Worm (Caenorhabditis elegans) whole organism, late embryonic: Measurements from ENCODE around the gene tag-342.

Source experiments
- C08G9.2 ChIP-seq: sonication (generic microtip); optimal IDR thresholded peaks from 2 replicates; lab custom pipeline; 2016; ENCODE audit warnings: mild to moderate bottlenecking, missing genetic modification characterization, moderate library complexity, missing compliant biosample characterization
- C38D4.7 ChIP-seq: fragments of 200-800 bp; sonication (Bioruptor generic); optimal IDR thresholded peaks from 2 replicates; lab custom pipeline; 2018; ENCODE audit warnings: mild to moderate bottlenecking, missing genetic modification characterization, moderate library complexity, missing compliant biosample characterization
- F13H6.1 ChIP-seq: sonication (generic microtip); optimal IDR thresholded peaks from 2 replicates; lab custom pipeline; 2016; ENCODE audit warnings: missing genetic modification characterization, missing compliant biosample characterization
- Y22D7AL.16 ChIP-seq: sonication (generic microtip); optimal IDR thresholded peaks from 2 replicates; lab custom pipeline; 2016; ENCODE audit warnings: missing genetic modification characterization, missing compliant biosample characterization
- ahr-1 ChIP-seq: sonication (generic microtip); optimal IDR thresholded peaks from 2 replicates; lab custom pipeline; 2016; ENCODE audit warnings: missing genetic modification characterization, missing compliant biosample characterization
- ceh-14 ChIP-seq: sonication (generic microtip); optimal IDR thresholded peaks from 2 replicates; lab custom pipeline; 2016; ENCODE audit warnings: missing genotype, missing genetic modification characterization, missing compliant biosample characterization
- ceh-18 ChIP-seq: sonication (generic microtip); optimal IDR thresholded peaks from 2 replicates; lab custom pipeline; 2016; ENCODE audit warnings: missing genetic modification characterization, missing compliant biosample characterization
- ceh-2 ChIP-seq: sonication (generic microtip); optimal IDR thresholded peaks from 2 replicates; lab custom pipeline; 2016; ENCODE audit warnings: missing genotype, missing genetic modification characterization, missing compliant biosample characterization
- ceh-24 ChIP-seq: sonication (generic microtip); optimal IDR thresholded peaks from 2 replicates; lab custom pipeline; 2016; ENCODE audit warnings: mild to moderate bottlenecking, missing genetic modification characterization, missing compliant biosample characterization
- ceh-31 ChIP-seq: sonication (generic microtip); optimal IDR thresholded peaks from 2 replicates; lab custom pipeline; 2016; ENCODE audit warnings: missing genetic modification characterization, missing compliant biosample characterization
- ceh-45 ChIP-seq: fragments of 200-800 bp; sonication (Bioruptor generic); IDR thresholded peaks from 2 replicates; pipeline ENCODE4 v1.3.6; 2022; ENCODE audit warnings: missing genetic modification reagents, missing genetic modification characterization, missing compliant biosample characterization
- ceh-6 ChIP-seq: fragments of 200-800 bp; sonication (Bioruptor generic); optimal IDR thresholded peaks from 2 replicates; lab custom pipeline; 2018; ENCODE audit warnings: mild to moderate bottlenecking, missing genetic modification characterization, missing compliant biosample characterization
- che-1 ChIP-seq: sonication (generic microtip); optimal IDR thresholded peaks from 2 replicates; lab custom pipeline; 2016; ENCODE audit warnings: mild to moderate bottlenecking, missing genetic modification characterization, missing compliant biosample characterization
- elt-2 ChIP-seq: sonication (generic microtip); optimal IDR thresholded peaks from 2 replicates; lab custom pipeline; 2016; ENCODE audit warnings: missing genetic modification reagents, missing genetic modification characterization, missing compliant biosample characterization
- elt-4 ChIP-seq: sonication (generic microtip); optimal IDR thresholded peaks from 2 replicates; lab custom pipeline; 2016; ENCODE audit warnings: missing genetic modification characterization, missing compliant biosample characterization
- ets-4 ChIP-seq: sonication (generic microtip); optimal IDR thresholded peaks from 2 replicates; lab custom pipeline; 2016; ENCODE audit warnings: missing genetic modification characterization, missing compliant biosample characterization
- eyg-1 ChIP-seq: sonication (generic microtip); optimal IDR thresholded peaks from 2 replicates; lab custom pipeline; 2016; ENCODE audit warnings: missing genotype, missing genetic modification characterization, missing compliant biosample characterization
- fkh-6 ChIP-seq: sonication (generic microtip); optimal IDR thresholded peaks from 2 replicates; lab custom pipeline; 2016; ENCODE audit warnings: missing genetic modification characterization, missing compliant biosample characterization
- hlh-13 ChIP-seq: fragments of 200-800 bp; sonication (Bioruptor generic); optimal IDR thresholded peaks from 2 replicates; lab custom pipeline; 2018; ENCODE audit warnings: mild to moderate bottlenecking, missing genetic modification characterization, missing compliant biosample characterization
- hlh-15 ChIP-seq: sonication (generic microtip); optimal IDR thresholded peaks from 2 replicates; lab custom pipeline; 2016; ENCODE audit warnings: missing genetic modification characterization, missing compliant biosample characterization
- hlh-6 ChIP-seq: sonication (generic microtip); optimal IDR thresholded peaks from 2 replicates; lab custom pipeline; 2016; ENCODE audit warnings: missing genotype, missing genetic modification characterization, missing compliant biosample characterization
- hlh-8 ChIP-seq: sonication (generic microtip); optimal IDR thresholded peaks from 2 replicates; lab custom pipeline; 2016; ENCODE audit warnings: missing genotype, missing genetic modification characterization, missing compliant biosample characterization
- lim-6 ChIP-seq: sonication (generic microtip); optimal IDR thresholded peaks from 2 replicates; lab custom pipeline; 2016; ENCODE audit warnings: missing genetic modification characterization, missing compliant biosample characterization
- madf-2 ChIP-seq: sonication (generic microtip); optimal IDR thresholded peaks from 2 replicates; lab custom pipeline; 2017; ENCODE audit warnings: missing genetic modification characterization, missing compliant biosample characterization
- nfya-1 ChIP-seq: sonication (generic microtip); optimal IDR thresholded peaks from 2 replicates; lab custom pipeline; 2017; ENCODE audit warnings: missing genetic modification characterization, mild to moderate bottlenecking, missing compliant biosample characterization, antibody characterized with exemption, moderate library complexity
- nhr-11 ChIP-seq: fragments of 150-350 bp; optimal IDR thresholded peaks from 2 replicates; lab custom pipeline; 2014; ENCODE audit warnings: missing biosample characterization, missing genetic modification characterization
- npax-4 ChIP-seq: sonication (generic microtip); optimal IDR thresholded peaks from 2 replicates; lab custom pipeline; 2016; ENCODE audit warnings: missing genetic modification characterization, missing compliant biosample characterization
- odd-2 ChIP-seq: sonication (generic microtip); optimal IDR thresholded peaks from 2 replicates; lab custom pipeline; 2017; ENCODE audit warnings: antibody characterized with exemption, mild to moderate bottlenecking, missing genetic modification characterization, missing compliant biosample characterization
- pat-9 ChIP-seq: fragments of 200-800 bp; sonication (Bioruptor generic); optimal IDR thresholded peaks from 2 replicates; lab custom pipeline; 2018; ENCODE audit warnings: mild to moderate bottlenecking, missing genetic modification characterization, moderate library complexity, missing compliant biosample characterization
- pax-1 ChIP-seq: fragments of 150-350 bp; optimal IDR thresholded peaks from 2 replicates; lab custom pipeline; 2014; ENCODE audit warnings: missing biosample characterization, missing genetic modification characterization
- pqm-1 ChIP-seq: sonication (generic microtip); optimal IDR thresholded peaks from 2 replicates; lab custom pipeline; 2016; ENCODE audit warnings: missing genetic modification characterization, missing compliant biosample characterization
- rnt-1 ChIP-seq: sonication (generic microtip); optimal IDR thresholded peaks from 2 replicates; lab custom pipeline; 2016; ENCODE audit warnings: missing genetic modification characterization, missing compliant biosample characterization
- sdc-2 ChIP-seq: sonication (generic microtip); optimal IDR thresholded peaks from 2 replicates; lab custom pipeline; 2016; ENCODE audit warnings: missing genotype, missing genetic modification characterization, missing compliant biosample characterization
- sox-2 ChIP-seq: fragments of 200-800 bp; sonication (Bioruptor generic); IDR thresholded peaks from 2 replicates; pipeline ENCODE4 v1.3.6; 2022; ENCODE audit warnings: missing genetic modification reagents, missing genetic modification characterization, missing compliant biosample characterization
- sox-4 ChIP-seq: sonication (generic microtip); optimal IDR thresholded peaks from 2 replicates; lab custom pipeline; 2017; ENCODE audit warnings: mild to moderate bottlenecking, missing genetic modification characterization, inconsistent platforms, missing compliant biosample characterization
- tbx-2 ChIP-seq: sonication (generic microtip); optimal IDR thresholded peaks from 2 replicates; lab custom pipeline; 2016; ENCODE audit warnings: missing genetic modification characterization, missing compliant biosample characterization
- ttx-3 ChIP-seq: sonication (generic microtip); optimal IDR thresholded peaks from 2 replicates; lab custom pipeline; 2016; ENCODE audit warnings: missing genetic modification reagents, missing genetic modification characterization, missing compliant biosample characterization
- unc-3 ChIP-seq, 2 experiments: fragments of 200-800 bp in 1 of 2; sonication (Bioruptor generic) in 1 of 2; sonication (generic microtip) in 1 of 2; conservative IDR thresholded peaks in 1 of 2; optimal IDR thresholded peaks in 1 of 2; 2 replicates each; pipeline versions ENCODE4 v1.3.6 to Lab custom; 2016 to 2022; ENCODE audit warnings: missing compliant biosample characterization in 2 of 2, missing genetic modification characterization in 2 of 2, missing genetic modification reagents in 1 of 2
- unc-55 ChIP-seq: sonication (generic microtip); optimal IDR thresholded peaks from 2 replicates; lab custom pipeline; 2017; ENCODE audit warnings: missing biosample characterization, missing genetic modification reagents, missing genetic modification characterization
- unc-86 ChIP-seq: sonication (generic microtip); optimal IDR thresholded peaks from 2 replicates; lab custom pipeline; 2016; ENCODE audit warnings: missing genetic modification characterization, missing compliant biosample characterization

Gene tag-342

DNA sequence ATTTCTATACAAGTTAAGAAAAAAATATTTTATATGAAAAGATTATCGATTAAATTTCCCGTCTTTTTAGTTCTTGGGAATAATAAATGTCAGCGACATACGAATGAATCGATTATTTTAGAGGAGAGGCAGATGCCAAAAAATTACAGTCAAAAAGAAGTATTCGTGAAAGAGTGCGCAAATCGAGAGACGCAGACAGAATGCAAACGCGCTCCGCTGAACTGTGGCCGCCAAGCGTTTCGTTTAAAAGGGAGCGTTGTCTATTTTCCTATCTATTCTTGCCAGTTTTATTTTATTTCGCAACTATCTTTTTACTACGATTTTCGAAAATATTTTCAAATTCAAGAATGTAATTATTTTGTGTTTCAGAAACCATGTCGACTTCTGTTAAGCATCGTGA lies 862 bp upstream of the tag-342 start, which contains the start of gene baf-1:
Gene baf-1, plus strand, starts transcription at position 370 of the 400 bp plus-strand sequence.
- no peak for TF ChIP-seq elt-4 (tag; lab: Kevin White, UChicago)
- no peak for TF ChIP-seq C38D4.7 (GFP tag; lab: Kevin White, UChicago)
- no peak for TF ChIP-seq C08G9.2 (tag; lab: Kevin White, UChicago)
- TF ChIP-seq unc-3 (GFP tag; conservative IDR thresholded peaks at IDR 0.05; lab: Robert Waterston, UW) = no peak
- TF ChIP-seq unc-3 (tag; optimal IDR thresholded peaks at IDR 0.05; lab: Kevin White, UChicago) = no peak
- peak; percentile 40 for TF ChIP-seq elt-2 (tag; lab: Kevin White, UChicago)
- no peak for TF ChIP-seq sox-2 (GFP tag; lab: Robert Waterston, UW)
- no peak for TF ChIP-seq hlh-15 (tag; lab: Kevin White, UChicago)
- TF ChIP-seq pax-1 (tag; lab: Kevin White, UChicago) = no peak
- TF ChIP-seq pqm-1 (tag; lab: Kevin White, UChicago) = no peak
- no peak for TF ChIP-seq F13H6.1 (tag; lab: Kevin White, UChicago)
- peak; percentile 52 for TF ChIP-seq ceh-31 (tag; lab: Kevin White, UChicago)
- TF ChIP-seq eyg-1 (tag; lab: Kevin White, UChicago) = no peak
- TF ChIP-seq ahr-1 (tag; lab: Kevin White, UChicago) = no peak

DNA sequence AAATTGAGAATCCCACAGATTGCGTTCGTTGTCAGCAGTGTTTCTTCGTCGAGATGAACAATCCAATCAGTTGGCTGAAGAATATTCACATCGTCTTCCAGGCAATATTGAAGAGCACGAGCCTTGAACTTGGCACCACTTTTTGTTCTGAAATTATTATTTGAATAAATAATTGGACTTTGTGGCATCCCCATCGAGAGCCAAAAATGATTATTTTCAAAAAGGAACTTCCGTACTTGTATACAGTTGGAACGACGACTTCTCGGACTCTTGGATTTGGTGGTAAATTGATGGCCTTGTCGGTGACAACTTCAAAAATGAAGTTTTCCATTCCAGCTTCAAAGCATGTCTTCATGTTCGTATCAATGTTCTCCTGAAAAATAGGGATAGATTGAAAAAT lies 4.0 kb downstream of the tag-342 start:
- TF ChIP-seq ceh-6 (GFP tag; lab: Kevin White, UChicago) (no peak), ttx-3 (no peak), pax-1 (tag; lab: Kevin White, UChicago) (no peak), nfya-1 (tag; lab: Kevin White, UChicago) (no peak), ceh-2 (tag; lab: Kevin White, UChicago) (no peak), ceh-45 (GFP tag; lab: Robert Waterston, UW) (no peak), lim-6 (tag; lab: Kevin White, UChicago) (no peak), ets-4 (no peak), pqm-1 (tag; lab: Kevin White, UChicago) (no peak), ceh-18 (tag; lab: Kevin White, UChicago) (no peak)

DNA sequence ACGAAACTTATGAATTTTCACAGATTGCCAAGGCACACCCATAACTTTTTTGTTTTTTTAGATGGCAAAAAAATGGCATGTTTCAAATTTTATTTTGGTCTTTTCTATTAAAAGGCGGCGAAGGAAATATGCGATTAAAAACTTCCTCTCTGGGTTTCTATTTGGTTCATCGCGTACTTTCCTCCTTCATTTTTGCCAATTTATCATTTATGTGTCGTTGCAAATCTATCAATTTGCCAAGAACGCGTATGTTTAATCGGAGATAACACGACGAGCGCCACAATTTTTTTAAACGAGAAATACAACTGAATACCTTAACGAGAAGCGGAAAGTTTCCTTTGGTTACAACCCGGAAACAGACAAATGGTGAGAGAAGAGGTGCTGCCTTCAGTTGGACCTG lies 4.5 kb downstream of the tag-342 start:
- no peak for TF ChIP-seq hlh-15 (tag; lab: Kevin White, UChicago)
- no peak for TF ChIP-seq odd-2 (tag; lab: Kevin White, UChicago)
- no peak for TF ChIP-seq che-1 (tag; lab: Kevin White, UChicago)
- no peak for TF ChIP-seq rnt-1 (tag; lab: Kevin White, UChicago)
- no peak for TF ChIP-seq unc-86 (tag; lab: Kevin White, UChicago)
- TF ChIP-seq hlh-13 (GFP tag; lab: Kevin White, UChicago) = no peak
- TF ChIP-seq fkh-6 = no peak
- TF ChIP-seq lim-6 (tag; lab: Kevin White, UChicago) = no peak
- TF ChIP-seq elt-4 (tag; lab: Kevin White, UChicago) = no peak
- no peak for TF ChIP-seq ceh-24
- no peak for TF ChIP-seq hlh-6
- TF ChIP-seq nhr-11 (tag; lab: Kevin White, UChicago) = no peak

DNA sequence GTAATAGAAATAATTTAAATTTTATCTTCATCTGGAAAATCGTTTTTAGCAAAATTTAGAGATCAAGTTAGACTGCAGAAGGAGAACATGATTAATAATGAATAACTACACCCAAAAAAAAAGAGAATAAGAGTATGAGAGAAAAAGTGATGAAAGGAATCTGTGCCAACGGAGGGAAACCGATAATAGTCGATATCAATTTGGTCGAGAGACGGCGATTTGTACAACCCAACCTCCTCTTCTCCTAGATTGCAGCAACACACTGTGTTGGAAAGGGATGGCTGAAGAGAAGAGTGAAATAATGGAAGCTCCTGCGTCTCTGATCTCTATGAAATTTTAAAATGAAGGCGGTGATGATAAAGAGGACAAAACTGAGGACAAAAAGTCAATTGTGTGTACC lies 6.5 kb downstream of the tag-342 start:
- TF ChIP-seq elt-2 (tag; lab: Kevin White, UChicago) = peak; percentile 1
- TF ChIP-seq tbx-2 (tag; lab: Kevin White, UChicago) = no peak

DNA sequence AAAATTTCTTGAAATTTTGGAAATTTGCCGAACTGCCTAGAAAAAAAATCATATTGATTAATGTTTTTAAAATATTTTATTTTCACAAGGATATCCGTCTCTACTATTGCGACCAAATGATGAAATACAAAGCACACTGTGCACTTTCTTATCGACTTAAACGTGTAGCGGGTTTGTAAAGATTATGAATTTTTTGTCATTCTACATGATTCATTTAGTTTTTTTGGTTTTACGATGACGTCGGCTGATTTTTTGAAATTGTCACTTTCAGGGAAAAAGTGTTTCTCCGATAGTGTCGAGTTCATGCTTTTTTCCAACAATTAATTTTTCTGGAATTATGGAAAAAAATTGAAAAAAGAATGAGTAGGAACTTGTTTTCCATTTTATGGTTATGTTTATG lies 8.6 kb downstream of the tag-342 start:
- TF ChIP-seq odd-2 (tag; lab: Kevin White, UChicago) (no peak), unc-55 (GFP tag; lab: Kevin White, UChicago) (no peak), hlh-8 (no peak), hlh-15 (tag; lab: Kevin White, UChicago) (no peak), unc-86 (tag; lab: Kevin White, UChicago) (no peak), madf-2 (no peak), rnt-1 (tag; lab: Kevin White, UChicago) (no peak), F13H6.1 (tag; lab: Kevin White, UChicago) (no peak), nfya-1 (tag; lab: Kevin White, UChicago) (no peak), pat-9 (tag; lab: Kevin White, UChicago) (no peak), pax-1 (tag; lab: Kevin White, UChicago) (no peak), Y22D7AL.16 (tag; lab: Kevin White, UChicago) (no peak), npax-4 (tag; lab: Kevin White, UChicago) (no peak), fkh-6 (no peak), ceh-6 (GFP tag; lab: Kevin White, UChicago) (no peak), ceh-14 (no peak), sdc-2 (no peak), ahr-1 (tag; lab: Kevin White, UChicago) (no peak), sox-4 (tag; lab: Kevin White, UChicago) (no peak)
- TF ChIP-seq, all 69 proteins: peak for 0
